Worm (Caenorhabditis elegans) whole organism, L1 larva: ENCODE data around the gene prx-19.

Source experiments
- C04F5.9 ChIP-seq: sonication (generic microtip); optimal IDR thresholded peaks from 2 replicates; lab custom pipeline; 2016; ENCODE audit warnings: missing genetic modification characterization, missing compliant biosample characterization
- C34B4.2 ChIP-seq: sonication (generic microtip); optimal IDR thresholded peaks from 2 replicates; lab custom pipeline; 2017; ENCODE audit warnings: mild to moderate bottlenecking, missing genetic modification characterization, missing compliant biosample characterization
- F16B12.6 ChIP-seq: fragments of 150-350 bp; optimal IDR thresholded peaks from 2 replicates; lab custom pipeline; 2014; ENCODE audit warnings: missing biosample characterization, missing genetic modification characterization
- Y116A8C.19 ChIP-seq: sonication (generic microtip); optimal IDR thresholded peaks from 2 replicates; lab custom pipeline; 2016; ENCODE audit warnings: missing compliant biosample characterization, missing genetic modification characterization, borderline replicate concordance
- aha-1 ChIP-seq: fragments of 150-350 bp; optimal IDR thresholded peaks from 2 replicates; lab custom pipeline; 2014; ENCODE audit warnings: missing biosample characterization, missing genetic modification characterization
- alr-1 ChIP-seq: fragments of 200-800 bp; sonication (Bioruptor generic); optimal IDR thresholded peaks from 2 replicates; lab custom pipeline; 2018; ENCODE audit warnings: borderline replicate concordance, mild to moderate bottlenecking, missing genetic modification characterization, missing compliant biosample characterization
- aly-2 ChIP-seq: fragments of 150-350 bp; optimal IDR thresholded peaks from 2 replicates; lab custom pipeline; 2014; ENCODE audit warnings: missing biosample characterization, missing genetic modification characterization
- ama-1 ChIP-seq: fragments of 150-350 bp; optimal IDR thresholded peaks from 2 replicates; lab custom pipeline; 2014
- ceh-63 ChIP-seq: fragments of 200-800 bp; sonication (Bioruptor generic); optimal IDR thresholded peaks from 2 replicates; lab custom pipeline; 2018; ENCODE audit warnings: mild to moderate bottlenecking, missing genetic modification characterization, missing compliant biosample characterization
- ceh-8 ChIP-seq: fragments of 200-800 bp; sonication (Bioruptor generic); optimal IDR thresholded peaks from 2 replicates; lab custom pipeline; 2018; ENCODE audit warnings: mild to moderate bottlenecking, missing genetic modification characterization, moderate library complexity, missing compliant biosample characterization
- ceh-82 ChIP-seq, 3 experiments: fragments of 150-350 bp in 1 of 3; sonication (generic microtip) in 2 of 3; optimal IDR thresholded peaks; 2 replicates each; lab custom pipeline; 2014 to 2017; ENCODE audit warnings: missing biosample characterization in 3 of 3, missing genetic modification characterization in 3 of 3
- ceh-88 ChIP-seq: fragments of 200-800 bp; sonication (Bioruptor generic); IDR thresholded peaks from 2 replicates; pipeline ENCODE4 v1.3.6; 2022; ENCODE audit warnings: missing genetic modification characterization, missing compliant biosample characterization
- ceh-90 ChIP-seq: sonication (generic microtip); optimal IDR thresholded peaks from 2 replicates; lab custom pipeline; 2016; ENCODE audit warnings: missing genetic modification characterization, missing compliant biosample characterization
- ces-1 ChIP-seq: fragments of 150-350 bp; optimal IDR thresholded peaks from 2 replicates; lab custom pipeline; 2014; ENCODE audit warnings: missing biosample characterization, missing genetic modification reagents, missing genetic modification characterization
- efl-3 ChIP-seq: fragments of 200-800 bp; sonication (Bioruptor generic); optimal IDR thresholded peaks from 2 replicates; lab custom pipeline; 2018; ENCODE audit warnings: mild to moderate bottlenecking, missing genetic modification characterization, missing compliant biosample characterization
- egl-27 ChIP-seq, 2 experiments: fragments of 150-350 bp in 1 of 2; sonication (generic microtip); optimal IDR thresholded peaks; 3 replicates each; lab custom pipeline; 2017 to 2018; ENCODE audit warnings: missing biosample characterization in 2 of 2, missing genetic modification characterization in 2 of 2, missing genetic modification reagents in 2 of 2
- elt-2 ChIP-seq: sonication (generic microtip); optimal IDR thresholded peaks from 2 replicates; lab custom pipeline; 2016; ENCODE audit warnings: missing genetic modification characterization, mild to moderate bottlenecking, inconsistent platforms, missing compliant biosample characterization, missing genetic modification reagents
- elt-3 ChIP-seq, 6 experiments: fragments of 150-350 bp in 1 of 6; sonication (generic microtip); optimal IDR thresholded peaks; 2 replicates each; lab custom pipeline; 2017 to 2018; ENCODE audit warnings: missing biosample characterization in 6 of 6, missing genetic modification characterization in 6 of 6, inconsistent platforms in 1 of 6
- ets-5 ChIP-seq: fragments of 200-800 bp; sonication (Bioruptor generic); IDR thresholded peaks from 2 replicates; pipeline ENCODE4 v1.3.6; 2022; ENCODE audit warnings: missing genetic modification characterization, missing compliant biosample characterization
- fkh-4 ChIP-seq: sonication (generic microtip); optimal IDR thresholded peaks from 2 replicates; lab custom pipeline; 2016; ENCODE audit warnings: missing compliant biosample characterization, missing genetic modification characterization, borderline replicate concordance
- fkh-8 ChIP-seq: sonication (generic microtip); optimal IDR thresholded peaks from 2 replicates; lab custom pipeline; 2016; ENCODE audit warnings: mild to moderate bottlenecking, missing genetic modification characterization, missing compliant biosample characterization
- fos-1 ChIP-seq: fragments of 150-350 bp; optimal IDR thresholded peaks from 2 replicates; lab custom pipeline; 2014; ENCODE audit warnings: missing biosample characterization, missing genetic modification characterization
- hlh-17 ChIP-seq: fragments of 200-800 bp; sonication (Bioruptor generic); optimal IDR thresholded peaks from 2 replicates; lab custom pipeline; 2018; ENCODE audit warnings: missing genetic modification characterization, mild to moderate bottlenecking, missing compliant biosample characterization, moderate library complexity, borderline replicate concordance
- hpl-2 ChIP-seq: fragments of 150-350 bp; optimal IDR thresholded peaks from 2 replicates; lab custom pipeline; 2014; ENCODE audit warnings: missing biosample characterization, missing genetic modification reagents, missing genetic modification characterization
- irx-1 ChIP-seq: sonication (generic microtip); optimal IDR thresholded peaks from 2 replicates; lab custom pipeline; 2016; ENCODE audit warnings: missing genetic modification characterization, missing compliant biosample characterization
- lin-35 ChIP-seq, 2 experiments: fragments of 150-350 bp; optimal IDR thresholded peaks; 2 replicates each; lab custom pipeline; 2014; ENCODE audit warnings: missing biosample characterization in 2 of 2, missing genetic modification characterization in 2 of 2, missing genetic modification reagents in 2 of 2
- lir-3 ChIP-seq: sonication (generic microtip); optimal IDR thresholded peaks from 2 replicates; lab custom pipeline; 2016; ENCODE audit warnings: mild to moderate bottlenecking, missing genetic modification characterization, moderate library complexity, missing compliant biosample characterization; ENCODE audit not compliant: poor library complexity
- mab-9 ChIP-seq: fragments of 200-800 bp; sonication (Bioruptor generic); IDR thresholded peaks from 2 replicates; pipeline ENCODE4 v1.3.6; 2022; ENCODE audit warnings: missing genetic modification reagents, missing genetic modification characterization, missing compliant biosample characterization
- mdl-1 ChIP-seq, 2 experiments: fragments of 150-350 bp; optimal IDR thresholded peaks; 2 replicates each; lab custom pipeline; 2014 to 2017; ENCODE audit warnings: missing biosample characterization in 2 of 2, missing genetic modification characterization in 2 of 2, inconsistent platforms in 1 of 2
- mef-2 ChIP-seq: fragments of 150-350 bp; optimal IDR thresholded peaks from 2 replicates; lab custom pipeline; 2014; ENCODE audit warnings: missing biosample characterization, missing genetic modification characterization
- nhr-11 ChIP-seq: fragments of 150-350 bp; optimal IDR thresholded peaks from 2 replicates; lab custom pipeline; 2014; ENCODE audit warnings: missing biosample characterization, missing genetic modification characterization
- nhr-12 ChIP-seq: sonication (generic microtip); optimal IDR thresholded peaks from 2 replicates; lab custom pipeline; 2017; ENCODE audit warnings: missing biosample characterization, missing genetic modification characterization
- nhr-19 ChIP-seq: fragments of 200-800 bp; sonication (Bioruptor generic); conservative IDR thresholded peaks from 2 replicates; pipeline ENCODE4 v1.3.6; 2022; ENCODE audit warnings: missing genetic modification characterization, missing compliant biosample characterization
- nhr-237 ChIP-seq: fragments of 150-350 bp; optimal IDR thresholded peaks from 2 replicates; lab custom pipeline; 2014; ENCODE audit warnings: missing biosample characterization, missing genetic modification characterization
- nhr-28 ChIP-seq: fragments of 150-350 bp; optimal IDR thresholded peaks from 2 replicates; lab custom pipeline; 2014; ENCODE audit warnings: missing biosample characterization, missing genetic modification characterization
- nhr-71 ChIP-seq: sonication (generic microtip); optimal IDR thresholded peaks from 2 replicates; lab custom pipeline; 2016; ENCODE audit warnings: mild to moderate bottlenecking, missing genetic modification characterization, moderate library complexity, missing compliant biosample characterization
- nhr-76 ChIP-seq: sonication (generic microtip); optimal IDR thresholded peaks from 2 replicates; lab custom pipeline; 2017; ENCODE audit warnings: missing biosample characterization, missing genetic modification characterization
- nhr-84 ChIP-seq: sonication (generic microtip); optimal IDR thresholded peaks from 2 replicates; lab custom pipeline; 2017; ENCODE audit warnings: missing biosample characterization, missing genetic modification characterization
- nhr-85 ChIP-seq: sonication (generic microtip); peaks from one replicate; lab custom pipeline; 2016; ENCODE audit warnings: missing genetic modification characterization, inconsistent platforms, missing compliant biosample characterization
- pag-3 ChIP-seq: sonication (generic microtip); optimal IDR thresholded peaks from 2 replicates; lab custom pipeline; 2017; ENCODE audit warnings: missing genetic modification characterization, mild to moderate bottlenecking, missing compliant biosample characterization, antibody characterized with exemption, borderline replicate concordance; ENCODE audit not compliant: insufficient read depth
- pax-3 ChIP-seq: fragments of 200-800 bp; sonication (Bioruptor generic); optimal IDR thresholded peaks from 2 replicates; lab custom pipeline; 2018; ENCODE audit warnings: mild to moderate bottlenecking, missing genetic modification characterization, moderate library complexity, missing compliant biosample characterization
- pqm-1 ChIP-seq: sonication (generic microtip); optimal IDR thresholded peaks from 3 replicates; lab custom pipeline; 2017; ENCODE audit warnings: missing biosample characterization, missing genetic modification characterization
- skn-1 ChIP-seq: fragments of 150-350 bp; optimal IDR thresholded peaks from 2 replicates; lab custom pipeline; 2014; ENCODE audit warnings: missing biosample characterization, missing genetic modification characterization
- snu-23 ChIP-seq: sonication (generic microtip); optimal IDR thresholded peaks from 2 replicates; lab custom pipeline; 2016; ENCODE audit warnings: missing genetic modification characterization, missing compliant biosample characterization
- sptf-1 ChIP-seq: fragments of 150-350 bp; optimal IDR thresholded peaks from 2 replicates; lab custom pipeline; 2014; ENCODE audit warnings: missing biosample characterization, missing genetic modification characterization
- unc-130 ChIP-seq: fragments of 150-350 bp; optimal IDR thresholded peaks from 2 replicates; lab custom pipeline; 2017; ENCODE audit warnings: missing biosample characterization, missing genetic modification characterization, inconsistent platforms
- unc-30 ChIP-seq: sonication (generic microtip); optimal IDR thresholded peaks from 2 replicates; lab custom pipeline; 2017; ENCODE audit warnings: missing biosample characterization, missing genetic modification characterization
- unc-98 ChIP-seq: fragments of 200-800 bp; sonication (Bioruptor generic); IDR thresholded peaks from 2 replicates; pipeline ENCODE4 v1.3.6; 2022; ENCODE audit warnings: missing genetic modification characterization, missing compliant biosample characterization
- vab-15 ChIP-seq: sonication (generic microtip); optimal IDR thresholded peaks from 2 replicates; lab custom pipeline; 2017; ENCODE audit warnings: missing genotype, mild to moderate bottlenecking, missing genetic modification characterization, missing compliant biosample characterization
- zag-1 ChIP-seq: fragments of 150-350 bp; optimal IDR thresholded peaks from 2 replicates; lab custom pipeline; 2014; ENCODE audit warnings: missing biosample characterization, missing genetic modification characterization
- zip-4 ChIP-seq: fragments of 200-800 bp; sonication (Bioruptor generic); optimal IDR thresholded peaks from 2 replicates; lab custom pipeline; 2018; ENCODE audit warnings: mild to moderate bottlenecking, missing genetic modification characterization, moderate library complexity, missing compliant biosample characterization
- ztf-11 ChIP-seq, 2 experiments: sonication (generic microtip); optimal IDR thresholded peaks; 2 replicates each; lab custom pipeline; 2016 to 2017; ENCODE audit warnings: missing genetic modification characterization in 2 of 2, missing biosample characterization in 1 of 2, missing compliant biosample characterization in 1 of 2

Gene prx-19

DNA sequence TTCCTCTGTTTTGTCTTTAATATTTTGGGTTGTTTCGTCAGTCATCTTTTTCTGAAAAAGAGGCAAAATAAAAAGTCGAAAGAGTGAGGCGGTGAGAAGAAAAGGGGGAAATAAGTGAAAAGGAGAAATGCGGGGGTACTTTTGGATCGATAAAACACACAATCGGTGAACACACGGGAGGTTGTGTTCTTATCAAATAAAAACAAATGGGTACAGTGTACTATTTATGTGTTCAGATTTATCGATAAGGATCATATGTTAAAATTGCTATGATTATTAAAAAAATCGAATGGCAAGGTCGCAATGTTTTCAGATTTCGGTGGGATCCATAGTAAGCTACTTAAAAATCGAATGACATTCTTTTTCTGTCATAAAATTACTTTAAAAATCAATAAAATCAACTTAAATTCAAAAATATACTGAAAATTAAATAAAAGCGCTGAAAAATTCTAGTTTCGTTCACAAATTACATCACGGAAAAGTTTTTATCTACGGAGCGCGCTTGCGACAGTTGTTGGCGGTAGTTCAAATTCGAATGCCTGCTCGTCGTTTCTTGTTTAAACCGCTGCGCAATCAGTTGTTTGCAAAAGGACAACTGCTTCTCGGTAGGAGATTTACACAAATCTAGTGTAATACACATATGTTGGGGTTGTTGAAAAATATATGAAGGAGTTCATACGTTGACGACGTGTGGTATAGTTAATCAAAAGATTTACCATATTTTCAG is at the start of gene prx-19:
prx-19 (minus strand) TSS at position 51 of the 727 bp plus-strand sequence.
- TF ChIP-seq fos-1 (tag; lab: Kevin White, UChicago), result no peak
- peak; percentile 94 to 98 for TF ChIP-seq lin-35 (GFP tag; optimal IDR thresholded peaks at IDR 0.05; lab: Kevin White, UChicago)
- TF ChIP-seq ztf-11 (tag; optimal IDR thresholded peaks at IDR 0.05; lab: Kevin White, UChicago), result no peak
- peak in 1 of 2 experiments; percentile 38 for TF ChIP-seq mdl-1 (tag; optimal IDR thresholded peaks at IDR 0.05; lab: Kevin White, UChicago)
- TF ChIP-seq fkh-8 (tag; lab: Kevin White, UChicago), result no peak
- TF ChIP-seq nhr-12 (tag; lab: Kevin White, UChicago), result no peak
- TF ChIP-seq egl-27 (tag; optimal IDR thresholded peaks at IDR 0.05; lab: Kevin White, UChicago), result no peak
- peak in 1 of 6 experiments; percentile 45 for TF ChIP-seq elt-3 (tag; optimal IDR thresholded peaks at IDR 0.05; lab: Kevin White, UChicago)
- TF ChIP-seq vab-15, result no peak
- no peak for TF ChIP-seq C04F5.9 (tag; lab: Kevin White, UChicago)
- TF ChIP-seq zag-1 (tag; lab: Kevin White, UChicago), result no peak
- TF ChIP-seq ceh-63, result no peak
- no peak for TF ChIP-seq pax-3 (tag; lab: Kevin White, UChicago)
- TF ChIP-seq nhr-11, result no peak
- TF ChIP-seq alr-1 (tag; lab: Kevin White, UChicago), result no peak
- no peak for TF ChIP-seq nhr-84 (tag; lab: Kevin White, UChicago)
- TF ChIP-seq ceh-90, result no peak
- TF ChIP-seq snu-23 (GFP tag; lab: Kevin White, UChicago), result peak; percentile 59
- TF ChIP-seq fkh-4 (tag; lab: Kevin White, UChicago), result no peak
- TF ChIP-seq nhr-237 (tag; lab: Kevin White, UChicago), result no peak
- no peak for TF ChIP-seq irx-1 (tag; lab: Kevin White, UChicago)
- TF ChIP-seq mab-9 (GFP tag; lab: Robert Waterston, UW), result no peak
- TF ChIP-seq nhr-76 (tag; lab: Kevin White, UChicago), result no peak
- TF ChIP-seq ets-5, result no peak
- TF ChIP-seq ceh-88 (GFP tag; lab: Robert Waterston, UW), result no peak
- peak; percentile 58 for TF ChIP-seq nhr-71
- TF ChIP-seq elt-2 (tag; lab: Kevin White, UChicago), result no peak
- peak; percentile 21 for TF ChIP-seq unc-130
- no peak for TF ChIP-seq hlh-17 (GFP tag; lab: Kevin White, UChicago)
- TF ChIP-seq ces-1 (GFP tag; lab: Kevin White, UChicago), result no peak
- TF ChIP-seq Y116A8C.19 (tag; lab: Kevin White, UChicago), result no peak
- no peak for TF ChIP-seq nhr-28 (tag; lab: Kevin White, UChicago)
- peak in 2 of 3 experiments; percentile 36 to 67 for TF ChIP-seq ceh-82 (tag; optimal IDR thresholded peaks at IDR 0.05; lab: Kevin White, UChicago)
- TF ChIP-seq lir-3 (tag; lab: Kevin White, UChicago), result no peak
- TF ChIP-seq zip-4 (GFP tag; lab: Kevin White, UChicago), result no peak
- TF ChIP-seq aha-1, result no peak
- no peak for TF ChIP-seq sptf-1
- no peak for TF ChIP-seq ceh-8 (GFP tag; lab: Kevin White, UChicago)
- TF ChIP-seq unc-98 (GFP tag; lab: Robert Waterston, UW), result no peak
- TF ChIP-seq skn-1 (tag; lab: Kevin White, UChicago), result peak; percentile 68
- TF ChIP-seq pag-3 (tag; lab: Kevin White, UChicago), result no peak
- no peak for TF ChIP-seq mef-2 (tag; lab: Kevin White, UChicago)
- TF ChIP-seq C34B4.2, result no peak
- no peak for TF ChIP-seq ama-1 (lab: Kevin White, UChicago)
- TF ChIP-seq aly-2 (tag; lab: Kevin White, UChicago), result no peak
- TF ChIP-seq nhr-85, result peak; percentile 38
- no peak for TF ChIP-seq unc-30 (tag; lab: Kevin White, UChicago)
- TF ChIP-seq nhr-19, result peak; percentile 41
- peak; percentile 44 for TF ChIP-seq F16B12.6 (tag; lab: Kevin White, UChicago)
- TF ChIP-seq efl-3 (GFP tag; lab: Kevin White, UChicago), result no peak
- TF ChIP-seq pqm-1 (tag; lab: Kevin White, UChicago), result no peak
- no peak for TF ChIP-seq hpl-2 (GFP tag; lab: Kevin White, UChicago)
